Fruit fly (Drosophila melanogaster) whole organism, embryonic: ENCODE measurements around the gene CG13113.

Experiments used
- CG12769 ChIP-seq: fragments of 200-800 bp; sonication (Bioruptor generic); optimal IDR thresholded peaks from 2 replicates; lab custom pipeline; 2019; ENCODE audit warnings: missing biosample characterization, mild to moderate bottlenecking, missing genetic modification characterization, moderate library complexity
- CG9876 ChIP-seq: fragments of 200-800 bp; sonication (Bioruptor generic); optimal IDR thresholded peaks from 2 replicates; lab custom pipeline; 2016; ENCODE audit warnings: missing biosample characterization, missing genetic modification characterization
- Chrac-16 ChIP-seq: fragments of 200-800 bp; sonication (Bioruptor generic); optimal IDR thresholded peaks from 3 replicates; lab custom pipeline; 2016; ENCODE audit warnings: missing biosample characterization, missing genetic modification characterization
- H2.0 ChIP-seq: fragments of 200-800 bp; sonication (Bioruptor generic); IDR thresholded peaks from 2 replicates; pipeline ENCODE4 v1.3.6; 2022; ENCODE audit warnings: missing biosample characterization, missing genetic modification characterization
- Sox102F ChIP-seq: fragments of 200-800 bp; sonication (Bioruptor generic); optimal IDR thresholded peaks from 2 replicates; lab custom pipeline; 2018; ENCODE audit warnings: missing biosample characterization, mild to moderate bottlenecking, missing genetic modification characterization, moderate library complexity
- fd102C ChIP-seq: fragments of 200-800 bp; sonication (Bioruptor generic); optimal IDR thresholded peaks from 2 replicates; lab custom pipeline; 2018; ENCODE audit warnings: missing biosample characterization, mild to moderate bottlenecking, missing genetic modification characterization, moderate library complexity
- kay ChIP-seq: fragments of 200-800 bp; sonication (Bioruptor generic); optimal IDR thresholded peaks from 2 replicates; lab custom pipeline; 2016; ENCODE audit warnings: missing biosample characterization, missing genetic modification characterization
- lilli ChIP-seq: fragments of 200-800 bp; sonication (Bioruptor generic); optimal IDR thresholded peaks from 3 replicates; lab custom pipeline; 2016; ENCODE audit warnings: missing biosample characterization, missing genetic modification characterization
- psq ChIP-seq: fragments of 200-800 bp; sonication (Bioruptor generic); optimal IDR thresholded peaks from 2 replicates; lab custom pipeline; 2017; ENCODE audit warnings: missing biosample characterization, missing genetic modification characterization

DNA sequence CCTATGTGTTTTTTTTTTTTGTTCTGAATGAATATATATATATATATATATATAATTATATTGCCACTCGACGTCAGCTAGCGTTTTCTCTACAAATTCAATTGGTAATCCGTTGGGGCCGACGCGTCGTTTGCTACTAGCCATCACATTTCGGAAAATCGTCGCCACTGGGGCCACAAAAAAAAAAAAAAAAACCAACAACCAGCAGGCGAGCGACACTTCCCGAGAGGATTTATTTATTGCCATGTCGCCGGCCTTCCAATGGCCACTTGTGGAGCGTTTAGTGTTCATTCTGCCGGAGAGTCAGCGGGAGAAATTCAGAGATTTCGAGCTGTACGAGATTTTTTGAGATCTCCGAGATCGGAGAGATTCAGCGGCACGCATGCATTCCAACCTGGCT, 6.9 kb downstream of the CG13113 start:
- no peak for TF ChIP-seq CG12769 (tag; lab: Kevin White, UChicago)
- TF ChIP-seq Sox102F (GFP tag; lab: Kevin White, UChicago): no peak
- no peak for TF ChIP-seq CG9876
- TF ChIP-seq kay (GFP tag; lab: Kevin White, UChicago): no peak
- no peak for TF ChIP-seq fd102C (GFP tag; lab: Kevin White, UChicago)
- no peak for TF ChIP-seq Chrac-16 (GFP tag; lab: Kevin White, UChicago)
- no peak for TF ChIP-seq lilli (GFP tag; lab: Kevin White, UChicago)
- TF ChIP-seq psq (GFP tag; lab: Kevin White, UChicago): no peak
- TF ChIP-seq H2.0: no peak
